Worm (Caenorhabditis elegans): ENCODE data around the gene srxa-14.
A peak's percentile ranks its signal among the peaks of the same experiment; 100 is the strongest.

The srxa-14 gene

ce11 chrV:20666905-20667304, 27.5 kb downstream of the srxa-14 start, which contains the start of gene mlt-11:
mlt-11 (plus strand) TSS chrV:20667205.
- no peak for TF ChIP-seq dsc-1 (tag; optimal IDR thresholded peaks at IDR 0.05)
- TF ChIP-seq blmp-1 (tag; optimal IDR thresholded peaks at IDR 0.05): peak; percentile 76

ce11 chrV:20670625-20671024, 31.2 kb downstream of the srxa-14 start:
- TF ChIP-seq efl-1 (optimal IDR thresholded peaks at IDR 0.05) (no peak), efl-1 (GFP tag; optimal IDR thresholded peaks at IDR 0.05 in 1 of 2) (peak in 1 of 2 experiments; percentile 73), tlp-1 (tag; optimal IDR thresholded peaks at IDR 0.05) (no peak), fkh-4 (tag; optimal IDR thresholded peaks at IDR 0.05; ENCODE audit: borderline replicate concordance) (no peak), hlh-4 (tag; optimal IDR thresholded peaks at IDR 0.05) (no peak), dpl-1 (GFP tag; optimal IDR thresholded peaks at IDR 0.05) (no peak), ceh-88 (GFP tag; IDR thresholded peaks at IDR 0.05) (no peak), sup-37 (GFP tag; optimal IDR thresholded peaks at IDR 0.05) (no peak)

ce11 chrV:20680189-20680588, 40.8 kb downstream of the srxa-14 start:
- TF ChIP-seq fkh-8 (tag; optimal IDR thresholded peaks at IDR 0.05): peak; percentile 31
- no peak for TF ChIP-seq ceh-63 (GFP tag; optimal IDR thresholded peaks at IDR 0.05)
- TF ChIP-seq fkh-10 (GFP tag; optimal IDR thresholded peaks at IDR 0.05): no peak

- TF ChIP-seq isw-1 (GFP tag; IDR thresholded peaks at IDR 0.05) (no peak), unc-98 (GFP tag; IDR thresholded peaks at IDR 0.05) (no peak), pqm-1 (tag; optimal IDR thresholded peaks at IDR 0.05) (no peak), egl-27 (tag; optimal IDR thresholded peaks at IDR 0.05) (no peak), nhr-11 (tag; optimal IDR thresholded peaks at IDR 0.05) (no peak), egl-13 (tag; optimal IDR thresholded peaks at IDR 0.05) (no peak), nhr-84 (tag; optimal IDR thresholded peaks at IDR 0.05) (no peak), efl-1 (optimal IDR thresholded peaks at IDR 0.05) (no peak), efl-1 (GFP tag; optimal IDR thresholded peaks at IDR 0.05 in 1 of 2) (no peak), unc-86 (tag; optimal IDR thresholded peaks at IDR 0.05) (no peak), dpl-1 (GFP tag; optimal IDR thresholded peaks at IDR 0.05) (no peak), swsn-7 (tag; optimal IDR thresholded peaks at IDR 0.05) (no peak), hpl-2 (GFP tag; optimal IDR thresholded peaks at IDR 0.05) (no peak)
Measured at ce11 chrV:20681120-20681519, 41.7 kb downstream of the srxa-14 start, which contains the start of gene srsx-35. srsx-35 (plus strand) TSS chrV:20681420.

- TF ChIP-seq nhr-84 (tag; optimal IDR thresholded peaks at IDR 0.05) (no peak), mep-1 (tag; optimal IDR thresholded peaks at IDR 0.05) (no peak), egl-27 (tag; optimal IDR thresholded peaks at IDR 0.05) (no peak), ama-1 (optimal IDR thresholded peaks at IDR 0.05) (no peak), lsy-2 (tag; optimal IDR thresholded peaks at IDR 0.05) (no peak), snpc-4 (tag; optimal IDR thresholded peaks at IDR 0.05) (peak; percentile 86), blmp-1 (tag; optimal IDR thresholded peaks at IDR 0.05) (no peak)
Measured at ce11 chrV:20681824-20682223, 42.4 kb downstream of the srxa-14 start.

- no peak for TF ChIP-seq alr-1 (tag; optimal IDR thresholded peaks at IDR 0.05; ENCODE audit: borderline replicate concordance)
- no peak for TF ChIP-seq F16B12.6 (tag; optimal IDR thresholded peaks at IDR 0.05)
- TF ChIP-seq efl-3 (GFP tag; optimal IDR thresholded peaks at IDR 0.05): no peak
- no peak for TF ChIP-seq irx-1 (tag; optimal IDR thresholded peaks at IDR 0.05)
- TF ChIP-seq isw-1 (GFP tag; IDR thresholded peaks at IDR 0.05): no peak
- no peak for TF ChIP-seq nhr-76 (tag; optimal IDR thresholded peaks at IDR 0.05)
- TF ChIP-seq lsy-2 (tag; optimal IDR thresholded peaks at IDR 0.05): no peak
Measured at ce11 chrV:20682309-20682708, 42.9 kb downstream of the srxa-14 start.

ce11 chrV:20685383-20685782, 46.0 kb downstream of the srxa-14 start, which contains the start of gene klf-2:
klf-2 (plus strand) TSS chrV:20685683.
- TF ChIP-seq F16B12.6 (tag; optimal IDR thresholded peaks at IDR 0.05) (no peak), hlh-17 (GFP tag; optimal IDR thresholded peaks at IDR 0.05; ENCODE audit: borderline replicate concordance) (no peak), ceh-82 (tag; optimal IDR thresholded peaks at IDR 0.05) (no peak), ceh-88 (GFP tag; IDR thresholded peaks at IDR 0.05) (no peak), nhr-20 (tag; optimal IDR thresholded peaks at IDR 0.05) (no peak), nhr-77 (tag; optimal IDR thresholded peaks at IDR 0.05) (no peak), snpc-4 (tag; optimal IDR thresholded peaks at IDR 0.05) (no peak)

Measured in whole organism, L1 larva.